Fruit fly (Drosophila melanogaster): ENCODE data around the gene kst.

- no peak for TF ChIP-seq Myb (GFP tag; optimal IDR thresholded peaks at IDR 0.05)
- TF ChIP-seq otp (GFP tag; IDR thresholded peaks at IDR 0.05) = peak; percentile 12; the same call in 1 of the 3 replicates
- no peak for TF ChIP-seq pita (GFP tag; optimal IDR thresholded peaks at IDR 0.05)
- TF ChIP-seq Atf-2 (GFP tag; optimal IDR thresholded peaks at IDR 0.05) = no peak
- peak; percentile 86 for TF ChIP-seq CG32532 (GFP tag; IDR thresholded peaks at IDR 0.05)
- peak; percentile 56; the same call in 2 of the 3 replicates for TF ChIP-seq dysf (GFP tag; IDR thresholded peaks at IDR 0.05)
- peak; percentile 46 for TF ChIP-seq onecut (GFP tag; IDR thresholded peaks at IDR 0.05)
- TF ChIP-seq CG17802 (tag; optimal IDR thresholded peaks at IDR 0.05) = peak; percentile 2
- TF ChIP-seq dati (GFP tag; IDR thresholded peaks at IDR 0.05) = 0 out of 2 replicates have a peak, but pooled peaks have one; percentile 12
- no peak for TF ChIP-seq pnt (GFP tag; optimal IDR thresholded peaks at IDR 0.05)
- no peak for TF ChIP-seq CG2678 (tag; optimal IDR thresholded peaks at IDR 0.05)
These were observed 48.2 kb upstream of the kst start for dm6 chr3L:3288414-3288813.
